Fruit fly (Drosophila melanogaster) whole organism, embryonic: ENCODE results near the gene mxt.
A peak's percentile ranks its signal among the peaks of the same experiment; 100 is the strongest.

ENCODE experiments used
- B-H1 ChIP-seq: fragments of 200-800 bp; sonication (Bioruptor generic); IDR thresholded peaks from 3 replicates; pipeline ENCODE4 v1.3.6; 2022; ENCODE audit warnings: missing biosample characterization, missing genetic modification characterization
- B-H2 ChIP-seq: fragments of 200-800 bp; sonication (Bioruptor generic); optimal IDR thresholded peaks from 2 replicates; lab custom pipeline; 2018; ENCODE audit warnings: missing biosample characterization, mild to moderate bottlenecking, missing genetic modification characterization
- CG10267 ChIP-seq: fragments of 200-800 bp; sonication (Bioruptor generic); optimal IDR thresholded peaks from 2 replicates; lab custom pipeline; 2018; ENCODE audit warnings: missing biosample characterization, mild to moderate bottlenecking, missing genetic modification characterization, moderate library complexity
- CG11398 ChIP-seq: fragments of 200-800 bp; sonication (Bioruptor generic); optimal IDR thresholded peaks from 2 replicates; lab custom pipeline; 2016; ENCODE audit warnings: missing biosample characterization, missing genetic modification characterization
- CG13287 ChIP-seq: fragments of 200-800 bp; sonication (Bioruptor generic); IDR thresholded peaks from 2 replicates; pipeline ENCODE4 v1.3.6; 2022; ENCODE audit warnings: missing biosample characterization, missing genetic modification characterization; ENCODE audit not compliant: partially characterized antibody
- CG1602 ChIP-seq: fragments of 200-800 bp; sonication (Bioruptor generic); optimal IDR thresholded peaks from 3 replicates; lab custom pipeline; 2016; ENCODE audit warnings: missing biosample characterization, missing genetic modification characterization
- CG17385 ChIP-seq: fragments of 200-800 bp; sonication (Bioruptor generic); optimal IDR thresholded peaks from 3 replicates; lab custom pipeline; 2018; ENCODE audit warnings: missing biosample characterization, mild to moderate bottlenecking, missing genetic modification characterization
- CG17829 ChIP-seq: fragments of 200-800 bp; optimal IDR thresholded peaks from 2 replicates; lab custom pipeline; 2019; ENCODE audit warnings: missing biosample characterization, mild to moderate bottlenecking, missing genetic modification characterization, moderate library complexity
- CG33557 ChIP-seq: fragments of 200-800 bp; sonication (Bioruptor generic); optimal IDR thresholded peaks from 2 replicates; lab custom pipeline; 2019; ENCODE audit warnings: missing biosample characterization, mild to moderate bottlenecking, missing genetic modification characterization, moderate library complexity
- CG34224 ChIP-seq: fragments of 200-800 bp; sonication (Bioruptor generic); IDR thresholded peaks from 3 replicates; pipeline ENCODE4 v1.3.6; 2022; ENCODE audit warnings: missing biosample characterization, missing genetic modification characterization; ENCODE audit not compliant: partially characterized antibody
- CG34376 ChIP-seq: fragments of 200-800 bp; sonication (Bioruptor generic); optimal IDR thresholded peaks from 2 replicates; lab custom pipeline; 2018; ENCODE audit warnings: missing biosample characterization, mild to moderate bottlenecking, missing genetic modification characterization
- CG4360 ChIP-seq: fragments of 200-800 bp; sonication (Bioruptor generic); IDR thresholded peaks from 2 replicates; pipeline ENCODE4 v1.3.6; 2022; ENCODE audit warnings: missing biosample characterization, missing genetic modification characterization
- CG8924 ChIP-seq: fragments of 200-800 bp; optimal IDR thresholded peaks from 3 replicates; lab custom pipeline; 2019; ENCODE audit warnings: missing biosample characterization, mild to moderate bottlenecking, missing genetic modification characterization, moderate library complexity
- CHES-1-like ChIP-seq: fragments of 200-800 bp; sonication (Bioruptor generic); optimal IDR thresholded peaks from 2 replicates; lab custom pipeline; 2016; ENCODE audit warnings: missing biosample characterization, missing genetic modification characterization
- CrebB ChIP-seq: fragments of 200-800 bp; sonication (Bioruptor generic); optimal IDR thresholded peaks from 3 replicates; lab custom pipeline; 2018; ENCODE audit warnings: missing biosample characterization, mild to moderate bottlenecking, missing genetic modification characterization
- Dad ChIP-seq: fragments of 200-800 bp; sonication (Bioruptor generic); optimal IDR thresholded peaks from 3 replicates; lab custom pipeline; 2016; ENCODE audit warnings: missing biosample characterization, missing genetic modification characterization
- Doc3 ChIP-seq: fragments of 200-800 bp; sonication (Bioruptor generic); IDR thresholded peaks from 3 replicates; pipeline ENCODE4 v1.3.6; 2022; ENCODE audit warnings: missing biosample characterization, missing genetic modification characterization; ENCODE audit not compliant: partially characterized antibody
- Dref ChIP-seq: fragments of 200-800 bp; sonication (Bioruptor generic); IDR thresholded peaks from 2 replicates; pipeline ENCODE4 v1.3.6; 2022; ENCODE audit warnings: missing biosample characterization, missing genetic modification characterization
- Ets65A ChIP-seq: fragments of 200-800 bp; sonication (Bioruptor generic); peaks from one replicate; lab custom pipeline; 2016; ENCODE audit warnings: missing biosample characterization, missing genetic modification characterization
- Fer3 ChIP-seq: fragments of 200-800 bp; sonication (Bioruptor generic); optimal IDR thresholded peaks from 2 replicates; lab custom pipeline; 2018; ENCODE audit warnings: missing biosample characterization, mild to moderate bottlenecking, missing genetic modification characterization, moderate library complexity
- Max ChIP-seq: fragments of 200-800 bp; sonication (Bioruptor generic); optimal IDR thresholded peaks from 2 replicates; lab custom pipeline; 2016; ENCODE audit warnings: missing biosample characterization, mild to moderate bottlenecking, missing genetic modification characterization
- Meics ChIP-seq: fragments of 200-800 bp; sonication (Bioruptor generic); optimal IDR thresholded peaks from 2 replicates; lab custom pipeline; 2017; ENCODE audit warnings: missing biosample characterization, mild to moderate bottlenecking, missing genetic modification characterization
- NC2β ChIP-seq: fragments of 200-800 bp; sonication (Bioruptor generic); optimal IDR thresholded peaks from 2 replicates; lab custom pipeline; 2016; ENCODE audit warnings: missing biosample characterization, missing genetic modification characterization
- Nf-YB ChIP-seq: fragments of 200-800 bp; sonication (Bioruptor generic); optimal IDR thresholded peaks from 3 replicates; lab custom pipeline; 2019; ENCODE audit warnings: missing biosample characterization, mild to moderate bottlenecking, missing genetic modification characterization, moderate library complexity
- Side ChIP-seq: fragments of 200-800 bp; sonication (Bioruptor generic); optimal IDR thresholded peaks from 2 replicates; lab custom pipeline; 2016; ENCODE audit warnings: missing biosample characterization, missing genetic modification characterization
- Usf ChIP-seq: fragments of 200-800 bp; sonication (Bioruptor generic); optimal IDR thresholded peaks from 2 replicates; lab custom pipeline; 2017; ENCODE audit warnings: missing genotype, missing biosample characterization, missing genetic modification characterization
- Vsx1 ChIP-seq: fragments of 200-800 bp; sonication (Bioruptor generic); optimal IDR thresholded peaks from 2 replicates; lab custom pipeline; 2017; ENCODE audit warnings: missing biosample characterization, mild to moderate bottlenecking, missing genetic modification characterization, missing genetic modification reagents
- YL-1 ChIP-seq: fragments of 200-800 bp; sonication (Bioruptor generic); optimal IDR thresholded peaks from 3 replicates; lab custom pipeline; 2017; ENCODE audit warnings: missing biosample characterization, mild to moderate bottlenecking, missing genetic modification characterization
- ase ChIP-seq: fragments of 200-800 bp; sonication (Bioruptor generic); IDR thresholded peaks from 3 replicates; pipeline ENCODE4 v1.3.6; 2022; ENCODE audit warnings: missing biosample characterization, missing genetic modification characterization
- bab2 ChIP-seq: fragments of 200-800 bp; sonication (Bioruptor generic); optimal IDR thresholded peaks from 2 replicates; lab custom pipeline; 2016; ENCODE audit warnings: missing biosample characterization, missing genetic modification characterization
- br ChIP-seq: fragments of >200 bp; optimal IDR thresholded peaks from 2 replicates; lab custom pipeline; 2017
- btn ChIP-seq: fragments of 200-800 bp; sonication (Bioruptor generic); optimal IDR thresholded peaks from 2 replicates; lab custom pipeline; 2016; ENCODE audit warnings: missing biosample characterization, missing genetic modification characterization
- cato ChIP-seq: fragments of 200-800 bp; sonication (Bioruptor generic); optimal IDR thresholded peaks from 2 replicates; lab custom pipeline; 2016; ENCODE audit warnings: missing biosample characterization, missing genetic modification characterization, borderline replicate concordance
- chn ChIP-seq: fragments of 200-800 bp; sonication (Bioruptor generic); optimal IDR thresholded peaks from 2 replicates; lab custom pipeline; 2016; ENCODE audit warnings: missing biosample characterization, missing genetic modification characterization
- ewg ChIP-seq: fragments of 200-800 bp; sonication (Bioruptor generic); optimal IDR thresholded peaks from 3 replicates; lab custom pipeline; 2017; ENCODE audit warnings: mild to moderate bottlenecking, missing biosample characterization, missing genetic modification reagents, missing genetic modification characterization
- exex ChIP-seq: fragments of 200-800 bp; sonication (Bioruptor generic); optimal IDR thresholded peaks from 4 replicates; lab custom pipeline; 2018; ENCODE audit warnings: missing biosample characterization, mild to moderate bottlenecking, missing genetic modification characterization, moderate library complexity
- her ChIP-seq: fragments of 200-800 bp; sonication (Bioruptor generic); optimal IDR thresholded peaks from 2 replicates; lab custom pipeline; 2016; ENCODE audit warnings: missing biosample characterization, missing genetic modification characterization
- jing ChIP-seq: fragments of 200-800 bp; sonication (Bioruptor generic); optimal IDR thresholded peaks from 2 replicates; lab custom pipeline; 2018; ENCODE audit warnings: missing biosample characterization, mild to moderate bottlenecking, missing genetic modification characterization
- luna ChIP-seq: fragments of 200-800 bp; sonication (Bioruptor generic); optimal IDR thresholded peaks from 2 replicates; lab custom pipeline; 2016; ENCODE audit warnings: missing biosample characterization, missing genetic modification characterization
- nau ChIP-seq: fragments of 200-800 bp; sonication (Bioruptor generic); optimal IDR thresholded peaks from 3 replicates; lab custom pipeline; 2017; ENCODE audit warnings: missing biosample characterization, mild to moderate bottlenecking, missing genetic modification characterization, missing genetic modification reagents
- row ChIP-seq: fragments of 200-800 bp; sonication (Bioruptor generic); IDR thresholded peaks from 3 replicates; pipeline ENCODE4 v1.3.6; 2022; ENCODE audit warnings: missing biosample characterization, missing genetic modification characterization
- scrt ChIP-seq: fragments of 200-800 bp; sonication (Bioruptor generic); optimal IDR thresholded peaks from 2 replicates; lab custom pipeline; 2018; ENCODE audit warnings: missing biosample characterization, mild to moderate bottlenecking, missing genetic modification characterization, moderate library complexity
- sens-2 ChIP-seq: fragments of 200-800 bp; sonication (Bioruptor generic); IDR thresholded peaks from 2 replicates; pipeline ENCODE4 v1.3.6; 2022; ENCODE audit warnings: missing biosample characterization, missing genetic modification characterization
- shn ChIP-seq: fragments of 200-800 bp; sonication (Bioruptor generic); optimal IDR thresholded peaks from 3 replicates; lab custom pipeline; 2016; ENCODE audit warnings: missing biosample characterization, missing genetic modification characterization
- tap ChIP-seq: fragments of 200-800 bp; optimal IDR thresholded peaks from 3 replicates; lab custom pipeline; 2019; ENCODE audit warnings: missing biosample characterization, mild to moderate bottlenecking, missing genetic modification characterization, moderate library complexity
- tin ChIP-seq: fragments of 200-800 bp; sonication (Bioruptor generic); optimal IDR thresholded peaks from 3 replicates; lab custom pipeline; 2016; ENCODE audit warnings: missing biosample characterization, missing genetic modification characterization
- trem ChIP-seq: fragments of 200-800 bp; optimal IDR thresholded peaks from 3 replicates; lab custom pipeline; 2019; ENCODE audit warnings: missing biosample characterization, mild to moderate bottlenecking, missing genetic modification characterization, moderate library complexity
- twi ChIP-seq: fragments of 200-800 bp; optimal IDR thresholded peaks from 2 replicates; lab custom pipeline; 2019; ENCODE audit warnings: missing biosample characterization, mild to moderate bottlenecking, missing genetic modification characterization, moderate library complexity
- unc-4 ChIP-seq: fragments of 200-800 bp; sonication (Bioruptor generic); IDR thresholded peaks from 2 replicates; pipeline ENCODE4 v1.3.6; 2022; ENCODE audit warnings: missing biosample characterization, missing genetic modification characterization; ENCODE audit not compliant: partially characterized antibody
- zfh2 ChIP-seq: fragments of 200-800 bp; sonication (Bioruptor generic); optimal IDR thresholded peaks from 2 replicates; lab custom pipeline; 2016; ENCODE audit warnings: missing biosample characterization, missing genetic modification characterization

mxt gene

dm6 chr2L:4891914-4892469, 44.9 kb upstream of the mxt start, which contains the start of gene CG3036 (continued):
- no peak for TF ChIP-seq jing (GFP tag; lab: Kevin White, UChicago)
- TF ChIP-seq luna (GFP tag; lab: Kevin White, UChicago) = peak; percentile 18
- peak; percentile 10 for TF ChIP-seq Dad (GFP tag; lab: Kevin White, UChicago)
- TF ChIP-seq CG11398 (GFP tag; lab: Kevin White, UChicago) = peak; percentile 60
- TF ChIP-seq CG34224 (GFP tag; lab: Robert Waterston, UW) = peak; percentile 57; the same call in 2 of the 3 replicates
- TF ChIP-seq row (GFP tag; lab: Robert Waterston, UW) = peak; percentile 6; the same call in 1 of the 3 replicates
- no peak for TF ChIP-seq btn (GFP tag; lab: Kevin White, UChicago)
- TF ChIP-seq nau = peak; percentile 81
- peak; percentile 39; the same call in 1 of the 3 replicates for TF ChIP-seq B-H1
- TF ChIP-seq Side (GFP tag; lab: Kevin White, UChicago) = peak; percentile 53
- TF ChIP-seq Usf (GFP tag; lab: Kevin White, UChicago) = no peak
- TF ChIP-seq Dref (GFP tag; lab: Robert Waterston, UW) = no peak
- TF ChIP-seq CHES-1-like = peak; percentile 17
- TF ChIP-seq ase = no peak
- TF ChIP-seq br (lab: Kevin White, UChicago) = no peak
- peak; percentile 77 for TF ChIP-seq CG8924 (tag; lab: Kevin White, UChicago)
- TF ChIP-seq CG34376 (GFP tag; lab: Kevin White, UChicago) = peak; percentile 30
- no peak for TF ChIP-seq exex (tag; lab: Kevin White, UChicago)
- TF ChIP-seq tin = no peak
- TF ChIP-seq Nf-YB (GFP tag; lab: Kevin White, UChicago) = peak; percentile 31
- TF ChIP-seq CG10267 (tag; lab: Kevin White, UChicago) = peak; percentile 51
- peak; percentile 91 for TF ChIP-seq ewg (GFP tag; lab: Kevin White, UChicago)
- TF ChIP-seq B-H2 = peak; percentile 25
- peak; percentile 68 for TF ChIP-seq CG17829 (tag; lab: Kevin White, UChicago)
- TF ChIP-seq Ets65A (GFP tag; lab: Kevin White, UChicago) = no peak
- peak; percentile 31; the same call in 1 of the 2 replicates for TF ChIP-seq sens-2 (GFP tag; lab: Robert Waterston, UW)
- TF ChIP-seq CG33557 (GFP tag; lab: Kevin White, UChicago) = peak; percentile 20
- TF ChIP-seq CrebB = peak; percentile 51
- TF ChIP-seq twi = peak; percentile 43
- TF ChIP-seq Meics = peak; percentile 22
- no peak for TF ChIP-seq bab2
- no peak for TF ChIP-seq Fer3
- TF ChIP-seq Vsx1 (GFP tag; lab: Kevin White, UChicago) = peak; percentile 6
- TF ChIP-seq CG13287 (GFP tag; lab: Robert Waterston, UW) = peak; percentile 66; the same call in 1 of the 2 replicates
- peak; percentile 18 for TF ChIP-seq trem (tag; lab: Kevin White, UChicago)
- TF ChIP-seq CG17385 = peak; percentile 11
- peak; percentile 55 for TF ChIP-seq unc-4 (GFP tag; lab: Robert Waterston, UW)
- TF ChIP-seq shn = peak; percentile 34
- TF ChIP-seq NC2β (GFP tag; lab: Kevin White, UChicago) = peak; percentile 43
- peak; percentile 9 for TF ChIP-seq YL-1 (GFP tag; lab: Kevin White, UChicago)
- no peak for TF ChIP-seq cato
- TF ChIP-seq CG1602 (GFP tag; lab: Kevin White, UChicago) = no peak
- no peak for TF ChIP-seq Doc3
- TF ChIP-seq zfh2 (GFP tag; lab: Kevin White, UChicago) = no peak
- peak; percentile 23 for TF ChIP-seq Max (GFP tag; lab: Kevin White, UChicago)
- TF ChIP-seq tap (tag; lab: Kevin White, UChicago) = no peak
- peak; percentile 27 for TF ChIP-seq chn (GFP tag; lab: Kevin White, UChicago)
- peak; percentile 88 for TF ChIP-seq scrt (GFP tag; lab: Kevin White, UChicago)
- peak; percentile 75 for TF ChIP-seq her (GFP tag; lab: Kevin White, UChicago)
- TF ChIP-seq CG4360 (GFP tag; lab: Robert Waterston, UW) = peak; percentile 98
